Worm (Caenorhabditis elegans) whole organism, mixed stage, embryonic: ENCODE data around the gene M03F8.1.

Experiments
- blmp-1 ChIP-seq: fragments of 150-350 bp; optimal IDR thresholded peaks from 2 replicates; lab custom pipeline; 2014; ENCODE audit warnings: missing biosample characterization, missing genetic modification characterization
- ces-1 ChIP-seq: fragments of 150-350 bp; optimal IDR thresholded peaks from 2 replicates; lab custom pipeline; 2014; ENCODE audit warnings: missing biosample characterization, missing genetic modification reagents, missing genetic modification characterization
- elt-1 ChIP-seq: sonication (generic microtip); optimal IDR thresholded peaks from 2 replicates; lab custom pipeline; 2017; ENCODE audit warnings: missing genetic modification characterization, mild to moderate bottlenecking, missing compliant biosample characterization, antibody characterized with exemption, moderate library complexity, borderline replicate concordance; ENCODE audit not compliant: insufficient read depth
- elt-3 ChIP-seq: fragments of 150-350 bp; optimal IDR thresholded peaks from 2 replicates; lab custom pipeline; 2014; ENCODE audit warnings: missing biosample characterization, missing genetic modification characterization
- lin-13 ChIP-seq: fragments of 150-350 bp; optimal IDR thresholded peaks from 2 replicates; lab custom pipeline; 2014; ENCODE audit warnings: missing biosample characterization, missing genetic modification characterization
- nhr-12 ChIP-seq: fragments of 150-350 bp; optimal IDR thresholded peaks from 2 replicates; lab custom pipeline; 2014; ENCODE audit warnings: missing biosample characterization, missing genetic modification characterization
- nhr-76 ChIP-seq: sonication (generic microtip); optimal IDR thresholded peaks from 2 replicates; lab custom pipeline; 2017; ENCODE audit warnings: missing biosample characterization, missing genetic modification characterization
- pha-4 ChIP-seq: fragments of 150-350 bp; optimal IDR thresholded peaks from 2 replicates; lab custom pipeline; 2018; ENCODE audit warnings: missing biosample characterization, missing genetic modification reagents, missing genetic modification characterization
- snpc-4 ChIP-seq: fragments of 150-350 bp; optimal IDR thresholded peaks from 2 replicates; lab custom pipeline; 2014; ENCODE audit warnings: missing biosample characterization, missing genetic modification characterization
- unc-39 ChIP-seq: fragments of 150-350 bp; optimal IDR thresholded peaks from 2 replicates; lab custom pipeline; 2014; ENCODE audit warnings: missing biosample characterization, missing genetic modification characterization
- ztf-11 ChIP-seq: fragments of 150-350 bp; optimal IDR thresholded peaks from 2 replicates; lab custom pipeline; 2014; ENCODE audit warnings: missing biosample characterization, missing genetic modification characterization

ce11 chrV:5917707-5918106, 33.5 kb upstream of the M03F8.1 start, which contains the start of gene lrpr-1:
- TF ChIP-seq unc-39 (tag; lab: Kevin White, UChicago), result no peak
- TF ChIP-seq snpc-4 (tag; lab: Kevin White, UChicago), result no peak
- TF ChIP-seq nhr-76 (tag; lab: Kevin White, UChicago), result no peak
- no peak for TF ChIP-seq pha-4 (tag; lab: Kevin White, UChicago)
- no peak for TF ChIP-seq blmp-1 (tag; lab: Kevin White, UChicago)
- TF ChIP-seq elt-1 (tag; lab: Kevin White, UChicago), result no peak
- no peak for TF ChIP-seq ces-1 (GFP tag; lab: Kevin White, UChicago)
- TF ChIP-seq nhr-12, result no peak
- no peak for TF ChIP-seq ztf-11 (tag; lab: Kevin White, UChicago)
- no peak for TF ChIP-seq lin-13 (tag; lab: Kevin White, UChicago)
- TF ChIP-seq elt-3, result no peak
